Fruit fly (Drosophila melanogaster) whole organism, prepupa: Measurements from ENCODE around the gene CG13390.

Experiments used
- Blimp-1 ChIP-seq: fragments of 200-800 bp; sonication (Bioruptor generic); optimal IDR thresholded peaks from 3 replicates; lab custom pipeline; 2017; ENCODE audit warnings: missing biosample characterization, missing genetic modification characterization, mild to moderate bottlenecking, moderate library complexity, missing genetic modification reagents
- CG10631 ChIP-seq: fragments of 200-800 bp; sonication (Bioruptor generic); optimal IDR thresholded peaks from 2 replicates; lab custom pipeline; 2016; ENCODE audit warnings: missing biosample characterization, missing genetic modification characterization
- CG10669 ChIP-seq: fragments of 200-800 bp; sonication (Bioruptor generic); optimal IDR thresholded peaks from 3 replicates; lab custom pipeline; 2018; ENCODE audit warnings: missing biosample characterization, mild to moderate bottlenecking, missing genetic modification characterization, moderate library complexity
- CG11762 ChIP-seq: fragments of 200-800 bp; sonication (Bioruptor generic); optimal IDR thresholded peaks from 3 replicates; lab custom pipeline; 2016; ENCODE audit warnings: missing biosample characterization, missing genetic modification characterization; ENCODE audit not compliant: insufficient read depth
- CG15336 ChIP-seq: fragments of 200-800 bp; sonication (Bioruptor generic); IDR thresholded peaks from 2 replicates; pipeline ENCODE4 v1.3.6; 2022; ENCODE audit warnings: missing biosample characterization, missing genetic modification characterization
- CG1621 ChIP-seq: fragments of 200-800 bp; sonication (Bioruptor generic); optimal IDR thresholded peaks from 3 replicates; lab custom pipeline; 2018; ENCODE audit warnings: missing biosample characterization, mild to moderate bottlenecking, missing genetic modification characterization
- CG16779 ChIP-seq: fragments of 200-800 bp; sonication (Bioruptor generic); optimal IDR thresholded peaks from 3 replicates; lab custom pipeline; 2017; ENCODE audit warnings: missing biosample characterization, mild to moderate bottlenecking, missing genetic modification characterization
- CG3032 ChIP-seq: fragments of 200-800 bp; optimal IDR thresholded peaks from 2 replicates; lab custom pipeline; 2019; ENCODE audit warnings: missing biosample characterization, mild to moderate bottlenecking, missing genetic modification characterization, moderate library complexity
- CG31627 ChIP-seq: fragments of 200-800 bp; sonication (Bioruptor generic); optimal IDR thresholded peaks from 3 replicates; lab custom pipeline; 2016; ENCODE audit warnings: missing biosample characterization, missing genetic modification characterization
- CG32006 ChIP-seq: fragments of 200-800 bp; sonication (Bioruptor generic); optimal IDR thresholded peaks from 3 replicates; lab custom pipeline; 2017; ENCODE audit warnings: missing biosample characterization, mild to moderate bottlenecking, missing genetic modification characterization
- CG34406 ChIP-seq: fragments of 200-800 bp; sonication (Bioruptor generic); optimal IDR thresholded peaks from 3 replicates; lab custom pipeline; 2016; ENCODE audit warnings: missing biosample characterization, missing genetic modification characterization
- CG3919 ChIP-seq: fragments of 200-800 bp; sonication (Bioruptor generic); optimal IDR thresholded peaks from 3 replicates; lab custom pipeline; 2016; ENCODE audit warnings: missing biosample characterization, missing genetic modification characterization
- CG4318 ChIP-seq: fragments of 200-800 bp; sonication (Bioruptor generic); optimal IDR thresholded peaks from 3 replicates; lab custom pipeline; 2017; ENCODE audit warnings: missing biosample characterization, mild to moderate bottlenecking, missing genetic modification characterization
- CG6276 ChIP-seq: fragments of 200-800 bp; sonication (Bioruptor generic); optimal IDR thresholded peaks from 2 replicates; lab custom pipeline; 2017; ENCODE audit warnings: missing biosample characterization, mild to moderate bottlenecking, missing genetic modification characterization
- CG6792 ChIP-seq: fragments of 200-800 bp; sonication (Bioruptor generic); optimal IDR thresholded peaks from 3 replicates; lab custom pipeline; 2016; ENCODE audit warnings: missing biosample characterization, missing genetic modification characterization
- CG6808 ChIP-seq: fragments of 200-800 bp; sonication (Bioruptor generic); optimal IDR thresholded peaks from 3 replicates; lab custom pipeline; 2017; ENCODE audit warnings: missing biosample characterization, missing genetic modification characterization, mild to moderate bottlenecking, moderate library complexity, missing genetic modification reagents
- CG6854 ChIP-seq: fragments of 200-800 bp; sonication (Bioruptor generic); optimal IDR thresholded peaks from 2 replicates; lab custom pipeline; 2017; ENCODE audit warnings: missing biosample characterization, mild to moderate bottlenecking, missing genetic modification characterization
- CG7368 ChIP-seq: fragments of 200-800 bp; sonication (Bioruptor generic); optimal IDR thresholded peaks from 3 replicates; lab custom pipeline; 2016; ENCODE audit warnings: missing biosample characterization, missing genetic modification characterization
- CG8119 ChIP-seq: fragments of 200-800 bp; sonication (Bioruptor generic); IDR thresholded peaks from 3 replicates; pipeline ENCODE4 v1.3.6; 2022; ENCODE audit warnings: missing biosample characterization, missing genetic modification characterization
- CG8319 ChIP-seq: fragments of 200-800 bp; sonication (Bioruptor generic); optimal IDR thresholded peaks from 3 replicates; lab custom pipeline; 2016; ENCODE audit warnings: missing biosample characterization, missing genetic modification characterization
- CG8632 ChIP-seq: fragments of 200-800 bp; sonication (Bioruptor generic); optimal IDR thresholded peaks from 3 replicates; lab custom pipeline; 2016; ENCODE audit warnings: missing biosample characterization, missing genetic modification characterization
- CG9139 ChIP-seq: fragments of 200-800 bp; sonication (Bioruptor generic); optimal IDR thresholded peaks from 3 replicates; lab custom pipeline; 2017; ENCODE audit warnings: missing biosample characterization, mild to moderate bottlenecking, missing genetic modification characterization
- Eip75B ChIP-seq: fragments of 200-800 bp; sonication (Bioruptor generic); optimal IDR thresholded peaks from 3 replicates; lab custom pipeline; 2016; ENCODE audit warnings: missing biosample characterization, missing genetic modification characterization
- Eip78C ChIP-seq: fragments of 200-800 bp; sonication (Bioruptor generic); peaks from one replicate; lab custom pipeline; 2016; ENCODE audit warnings: missing biosample characterization, missing genetic modification characterization
- Eip93F ChIP-seq: fragments of 200-800 bp; sonication (Bioruptor generic); optimal IDR thresholded peaks from 2 replicates; lab custom pipeline; 2016; ENCODE audit warnings: missing biosample characterization, mild to moderate bottlenecking, missing genetic modification characterization
- Ets21C ChIP-seq: fragments of 200-800 bp; sonication (Bioruptor generic); optimal IDR thresholded peaks from 3 replicates; lab custom pipeline; 2016; ENCODE audit warnings: missing biosample characterization, missing genetic modification characterization
- Ets96B ChIP-seq: fragments of 200-800 bp; optimal IDR thresholded peaks from 2 replicates; lab custom pipeline; 2019; ENCODE audit warnings: missing biosample characterization, mild to moderate bottlenecking, missing genetic modification characterization, moderate library complexity
- Hr38 ChIP-seq: sonication (Bioruptor generic); optimal IDR thresholded peaks from 2 replicates; lab custom pipeline; 2016; ENCODE audit warnings: missing biosample characterization, missing genetic modification characterization
- Hr39 ChIP-seq: fragments of 200-800 bp; sonication (Bioruptor generic); optimal IDR thresholded peaks from 2 replicates; lab custom pipeline; 2016; ENCODE audit warnings: missing biosample characterization, missing genetic modification characterization
- Hr4 ChIP-seq: fragments of 200-800 bp; sonication (Bioruptor generic); optimal IDR thresholded peaks from 3 replicates; lab custom pipeline; 2016; ENCODE audit warnings: missing biosample characterization, missing genetic modification characterization
- Lpt ChIP-seq: fragments of 200-800 bp; sonication (Bioruptor generic); optimal IDR thresholded peaks from 3 replicates; lab custom pipeline; 2016; ENCODE audit warnings: missing biosample characterization, missing genetic modification characterization
- Met ChIP-seq: fragments of 200-800 bp; sonication (Bioruptor generic); optimal IDR thresholded peaks from 3 replicates; lab custom pipeline; 2016; ENCODE audit warnings: missing biosample characterization, missing genetic modification characterization
- Smox ChIP-seq: fragments of 200-800 bp; sonication (Bioruptor generic); optimal IDR thresholded peaks from 3 replicates; lab custom pipeline; 2016; ENCODE audit warnings: missing biosample characterization, missing genetic modification characterization
- Sox14 ChIP-seq: fragments of 200-800 bp; sonication (Bioruptor generic); optimal IDR thresholded peaks from 3 replicates; lab custom pipeline; 2016; ENCODE audit warnings: missing biosample characterization, missing genetic modification characterization
- Sox15 ChIP-seq: fragments of 200-800 bp; sonication (Bioruptor generic); optimal IDR thresholded peaks from 3 replicates; lab custom pipeline; 2016; ENCODE audit warnings: missing biosample characterization, missing genetic modification characterization
- achi ChIP-seq: fragments of 200-800 bp; sonication (Bioruptor generic); optimal IDR thresholded peaks from 3 replicates; lab custom pipeline; 2016; ENCODE audit warnings: missing biosample characterization, missing genetic modification characterization
- acj6 ChIP-seq: fragments of 200-800 bp; sonication (Bioruptor generic); optimal IDR thresholded peaks from 3 replicates; lab custom pipeline; 2016; ENCODE audit warnings: missing biosample characterization, missing genetic modification characterization
- cyc ChIP-seq: fragments of 200-800 bp; sonication (Bioruptor generic); optimal IDR thresholded peaks from 3 replicates; lab custom pipeline; 2016; ENCODE audit warnings: missing biosample characterization, missing genetic modification characterization
- dac ChIP-seq: fragments of 200-800 bp; sonication (Bioruptor generic); optimal IDR thresholded peaks from 2 replicates; lab custom pipeline; 2017; ENCODE audit warnings: missing biosample characterization, mild to moderate bottlenecking, missing genetic modification characterization
- dsx ChIP-seq: fragments of 200-800 bp; optimal IDR thresholded peaks from 3 replicates; lab custom pipeline; 2019; ENCODE audit warnings: missing biosample characterization, mild to moderate bottlenecking, missing genetic modification characterization, moderate library complexity; ENCODE audit not compliant: poor library complexity, severe bottlenecking
- eg ChIP-seq: fragments of 200-800 bp; sonication (Bioruptor generic); IDR thresholded peaks from 3 replicates; pipeline ENCODE4 v1.3.6; 2022; ENCODE audit warnings: missing biosample characterization, missing genetic modification characterization
- esn ChIP-seq: fragments of 200-800 bp; sonication (Bioruptor generic); optimal IDR thresholded peaks from 2 replicates; lab custom pipeline; 2016; ENCODE audit warnings: missing biosample characterization, mild to moderate bottlenecking, missing genetic modification characterization, moderate library complexity
- fd59A ChIP-seq: fragments of 200-800 bp; sonication (Bioruptor generic); optimal IDR thresholded peaks from 2 replicates; lab custom pipeline; 2017; ENCODE audit warnings: missing biosample characterization, mild to moderate bottlenecking, missing genetic modification characterization, missing genetic modification reagents
- fd85E ChIP-seq: fragments of 200-800 bp; sonication (Bioruptor generic); optimal IDR thresholded peaks from 3 replicates; lab custom pipeline; 2016; ENCODE audit warnings: missing biosample characterization, missing genetic modification characterization
- fkh ChIP-seq: fragments of 200-800 bp; sonication (Bioruptor generic); optimal IDR thresholded peaks from 3 replicates; lab custom pipeline; 2017; ENCODE audit warnings: missing biosample characterization, mild to moderate bottlenecking, missing genetic modification characterization, moderate library complexity
- lz ChIP-seq: fragments of 200-800 bp; sonication (Bioruptor generic); optimal IDR thresholded peaks from 3 replicates; lab custom pipeline; 2016; ENCODE audit warnings: missing biosample characterization, missing genetic modification characterization
- net ChIP-seq: fragments of 200-800 bp; sonication (Bioruptor generic); optimal IDR thresholded peaks from 3 replicates; lab custom pipeline; 2016; ENCODE audit warnings: missing biosample characterization, missing genetic modification characterization
- pdm3 ChIP-seq: fragments of 200-800 bp; sonication (Bioruptor generic); optimal IDR thresholded peaks from 3 replicates; lab custom pipeline; 2016; ENCODE audit warnings: missing biosample characterization, missing genetic modification characterization
- salr ChIP-seq, 2 experiments: fragments of 200-800 bp; sonication (Bioruptor generic); optimal IDR thresholded peaks; 3 replicates each; lab custom pipeline; 2016 to 2018; ENCODE audit warnings: missing biosample characterization in 2 of 2, missing genetic modification characterization in 2 of 2, mild to moderate bottlenecking in 1 of 2
- svp ChIP-seq: fragments of 200-800 bp; sonication (Bioruptor generic); peaks from one replicate; lab custom pipeline; 2016; ENCODE audit warnings: missing biosample characterization, missing genetic modification characterization
- topi ChIP-seq: fragments of 200-800 bp; sonication (Bioruptor generic); optimal IDR thresholded peaks from 3 replicates; lab custom pipeline; 2016; ENCODE audit warnings: missing biosample characterization, missing genetic modification characterization
- vri ChIP-seq: fragments of 200-800 bp; sonication (Bioruptor generic); optimal IDR thresholded peaks from 3 replicates; lab custom pipeline; 2016; ENCODE audit warnings: missing biosample characterization, mild to moderate bottlenecking, missing genetic modification characterization

The CG13390 gene

dm6 chr2L:8376717-8377116 is at the start of gene CG13390, which contains the start of gene CG17294:
TSS of gene CG13390 (minus strand) at chr2L:8376797.
TSS of gene CG17294 (plus strand) at chr2L:8377035.
- TF ChIP-seq CG10631: peak; percentile 100
- peak; percentile 99 for TF ChIP-seq CG6854 (GFP tag; lab: Kevin White, UChicago)
- TF ChIP-seq Ets96B (tag; lab: Kevin White, UChicago): peak; percentile 99
- peak; percentile 95 for TF ChIP-seq fkh (GFP tag; lab: Kevin White, UChicago)
- TF ChIP-seq CG8319 (GFP tag; lab: Kevin White, UChicago): peak; percentile 99
- TF ChIP-seq lz (GFP tag; lab: Kevin White, UChicago): peak; percentile 98
- TF ChIP-seq Hr4: peak; percentile 99
- peak; percentile 98 for TF ChIP-seq Sox14 (GFP tag; lab: Kevin White, UChicago)
- peak; percentile 99 for TF ChIP-seq CG6276 (GFP tag; lab: Kevin White, UChicago)
- TF ChIP-seq Eip75B: peak; percentile 99
- peak; percentile 100 for TF ChIP-seq CG3919 (GFP tag; lab: Kevin White, UChicago)
- peak; percentile 100 for TF ChIP-seq CG10669 (GFP tag; lab: Kevin White, UChicago)
- TF ChIP-seq svp: peak; percentile 100
- TF ChIP-seq CG16779: peak; percentile 98
- peak; percentile 99 for TF ChIP-seq CG9139 (GFP tag; lab: Kevin White, UChicago)
- TF ChIP-seq Ets21C (GFP tag; lab: Kevin White, UChicago): peak; percentile 96
- TF ChIP-seq Sox15 (GFP tag; lab: Kevin White, UChicago): peak; percentile 98
- peak; percentile 100 for TF ChIP-seq CG8119
- TF ChIP-seq acj6 (GFP tag; lab: Kevin White, UChicago): peak; percentile 100
- peak; percentile 98 for TF ChIP-seq CG31627
- TF ChIP-seq Hr39: peak; percentile 97
- TF ChIP-seq CG4318 (GFP tag; lab: Kevin White, UChicago): peak; percentile 98
- peak; percentile 99 for TF ChIP-seq CG11762 (GFP tag; lab: Kevin White, UChicago)
- peak; percentile 99 for TF ChIP-seq CG6792 (GFP tag; lab: Kevin White, UChicago)
- peak; percentile 100 for TF ChIP-seq Eip78C (GFP tag; lab: Kevin White, UChicago)
- TF ChIP-seq esn (GFP tag; lab: Kevin White, UChicago): peak; percentile 99
- TF ChIP-seq Blimp-1 (GFP tag; lab: Kevin White, UChicago): peak; percentile 98
- TF ChIP-seq cyc (GFP tag; lab: Kevin White, UChicago): peak; percentile 99
- peak; percentile 99 for TF ChIP-seq CG7368 (GFP tag; lab: Kevin White, UChicago)
- peak; percentile 97 to 99 for TF ChIP-seq salr (GFP tag; optimal IDR thresholded peaks at IDR 0.05; lab: Kevin White, UChicago)
- TF ChIP-seq Smox (GFP tag; lab: Kevin White, UChicago): peak; percentile 99
- TF ChIP-seq pdm3 (GFP tag; lab: Kevin White, UChicago): peak; percentile 99
- peak; percentile 100 for TF ChIP-seq eg (GFP tag; lab: Robert Waterston, UW)
- TF ChIP-seq topi: peak; percentile 99
- peak; percentile 99 for TF ChIP-seq Lpt
- TF ChIP-seq CG8632 (GFP tag; lab: Kevin White, UChicago): peak; percentile 100
- peak; percentile 99 for TF ChIP-seq achi (GFP tag; lab: Kevin White, UChicago)
- peak; percentile 99 for TF ChIP-seq net (GFP tag; lab: Kevin White, UChicago)
- TF ChIP-seq fd59A (GFP tag; lab: Kevin White, UChicago): peak; percentile 98
- peak; percentile 97 for TF ChIP-seq dac (GFP tag; lab: Kevin White, UChicago)
- peak; percentile 99 for TF ChIP-seq Eip93F (GFP tag; lab: Kevin White, UChicago)
- TF ChIP-seq CG34406 (GFP tag; lab: Kevin White, UChicago): peak; percentile 99
- TF ChIP-seq CG32006 (GFP tag; lab: Kevin White, UChicago): peak; percentile 99
- peak; percentile 100 for TF ChIP-seq CG3032 (tag; lab: Kevin White, UChicago)
- peak; percentile 98 for TF ChIP-seq CG1621 (tag; lab: Kevin White, UChicago)
- TF ChIP-seq dsx: peak; percentile 99
- peak; percentile 45 for TF ChIP-seq Hr38 (GFP tag; lab: Kevin White, UChicago)
- peak; percentile 97 for TF ChIP-seq fd85E
- TF ChIP-seq Met (GFP tag; lab: Kevin White, UChicago): peak; percentile 99
- peak; percentile 99 for TF ChIP-seq CG6808 (GFP tag; lab: Kevin White, UChicago)
- TF ChIP-seq CG15336 (GFP tag; lab: Robert Waterston, UW): peak; percentile 100
- TF ChIP-seq vri (GFP tag; lab: Kevin White, UChicago): peak; percentile 97
